Worm (Caenorhabditis elegans): ENCODE measurements around the gene rheb-1.

rheb-1 gene

ce11 chrIII:9455980-9456658 is at the start of gene rheb-1, which contains the start of gene spk-1:
TSS of gene rheb-1 (minus strand) at chrIII:9456030.
TSS of gene spk-1 (plus strand) at chrIII:9456608.
- TF ChIP-seq W03F9.2 (tag; optimal IDR thresholded peaks at IDR 0.05) (peak; percentile 94), dao-5 (tag; optimal IDR thresholded peaks at IDR 0.05) (no peak), him-1 (tag; optimal IDR thresholded peaks at IDR 0.05) (peak; percentile 8)

ce11 chrIII:9504347-9504746 is 48.5 kb upstream of the rheb-1 start:
- no peak for TF ChIP-seq dao-5 (tag; optimal IDR thresholded peaks at IDR 0.05)
- no peak for TF ChIP-seq W03F9.2 (tag; optimal IDR thresholded peaks at IDR 0.05)
- no peak for TF ChIP-seq him-1 (tag; optimal IDR thresholded peaks at IDR 0.05)

- TF ChIP-seq W03F9.2 (tag; optimal IDR thresholded peaks at IDR 0.05) (no peak), dao-5 (tag; optimal IDR thresholded peaks at IDR 0.05) (no peak), him-1 (tag; optimal IDR thresholded peaks at IDR 0.05) (no peak)
Measured at ce11 chrIII:9502155-9502714, 46.4 kb upstream of the rheb-1 start.

ce11 chrIII:9501072-9501471 is 45.2 kb upstream of the rheb-1 start:
- TF ChIP-seq W03F9.2 (tag; optimal IDR thresholded peaks at IDR 0.05), result no peak
- TF ChIP-seq dao-5 (tag; optimal IDR thresholded peaks at IDR 0.05), result no peak
- TF ChIP-seq him-1 (tag; optimal IDR thresholded peaks at IDR 0.05), result no peak

- TF ChIP-seq dao-5 (tag; optimal IDR thresholded peaks at IDR 0.05) (no peak), W03F9.2 (tag; optimal IDR thresholded peaks at IDR 0.05) (no peak), him-1 (tag; optimal IDR thresholded peaks at IDR 0.05) (no peak)
Measured at ce11 chrIII:9500267-9500666, 44.4 kb upstream of the rheb-1 start, which contains the start of gene sod-4. TSS of gene sod-4 (minus strand) at chrIII:9500375.

- no peak for TF ChIP-seq W03F9.2 (tag; optimal IDR thresholded peaks at IDR 0.05)
- TF ChIP-seq dao-5 (tag; optimal IDR thresholded peaks at IDR 0.05), result no peak
- TF ChIP-seq him-1 (tag; optimal IDR thresholded peaks at IDR 0.05), result no peak
Measured at ce11 chrIII:9497412-9497811, 41.6 kb upstream of the rheb-1 start.

ce11 chrIII:9496083-9496482 is 40.3 kb upstream of the rheb-1 start:
- no peak for TF ChIP-seq dao-5 (tag; optimal IDR thresholded peaks at IDR 0.05)
- TF ChIP-seq W03F9.2 (tag; optimal IDR thresholded peaks at IDR 0.05), result no peak
- no peak for TF ChIP-seq him-1 (tag; optimal IDR thresholded peaks at IDR 0.05)

- TF ChIP-seq dao-5 (tag; optimal IDR thresholded peaks at IDR 0.05) (no peak), him-1 (tag; optimal IDR thresholded peaks at IDR 0.05) (no peak), W03F9.2 (tag; optimal IDR thresholded peaks at IDR 0.05) (no peak)
Measured at ce11 chrIII:9494209-9494608, 38.4 kb upstream of the rheb-1 start.

- TF ChIP-seq W03F9.2 (tag; optimal IDR thresholded peaks at IDR 0.05) (peak; percentile 18), him-1 (tag; optimal IDR thresholded peaks at IDR 0.05) (no peak)
Measured at ce11 chrIII:9490783-9491547, 35.1 kb upstream of the rheb-1 start, which contains the start of the genes dars-1 and ctr-9. TSS of gene dars-1 (minus strand) at chrIII:9491215. TSS of gene ctr-9 (plus strand) at chrIII:9491396.

ce11 chrIII:9489798-9490197 is 34.0 kb upstream of the rheb-1 start:
- TF ChIP-seq W03F9.2 (tag; optimal IDR thresholded peaks at IDR 0.05), result no peak
- no peak for TF ChIP-seq dao-5 (tag; optimal IDR thresholded peaks at IDR 0.05)
- no peak for TF ChIP-seq him-1 (tag; optimal IDR thresholded peaks at IDR 0.05)

ce11 chrIII:9488431-9488830 is 32.6 kb upstream of the rheb-1 start, which contains the start of gene nlp-36:
TSS of gene nlp-36 (plus strand) at chrIII:9488731.
- TF ChIP-seq him-1 (tag; optimal IDR thresholded peaks at IDR 0.05), result no peak
- TF ChIP-seq dao-5 (tag; optimal IDR thresholded peaks at IDR 0.05), result no peak
- no peak for TF ChIP-seq W03F9.2 (tag; optimal IDR thresholded peaks at IDR 0.05)

- TF ChIP-seq W03F9.2 (tag; optimal IDR thresholded peaks at IDR 0.05), result no peak
- no peak for TF ChIP-seq him-1 (tag; optimal IDR thresholded peaks at IDR 0.05)
- no peak for TF ChIP-seq dao-5 (tag; optimal IDR thresholded peaks at IDR 0.05)
Measured at ce11 chrIII:9488027-9488426, 32.2 kb upstream of the rheb-1 start.

- TF ChIP-seq dao-5 (tag; optimal IDR thresholded peaks at IDR 0.05) (no peak), him-1 (tag; optimal IDR thresholded peaks at IDR 0.05) (no peak), W03F9.2 (tag; optimal IDR thresholded peaks at IDR 0.05) (no peak)
Measured at ce11 chrIII:9487454-9487853, 31.6 kb upstream of the rheb-1 start.

- TF ChIP-seq him-1 (tag; optimal IDR thresholded peaks at IDR 0.05) (no peak), dao-5 (tag; optimal IDR thresholded peaks at IDR 0.05) (no peak), W03F9.2 (tag; optimal IDR thresholded peaks at IDR 0.05) (no peak)
Measured at ce11 chrIII:9485373-9485772, 29.5 kb upstream of the rheb-1 start, which contains the start of gene bre-3. TSS of gene bre-3 (minus strand) at chrIII:9485473.

All from whole organism, L4/young adult.